Worm (Caenorhabditis elegans) whole organism, L2 larva: ENCODE data around the gene cut-6.

ENCODE experiments used
- C34F6.9 ChIP-seq: fragments of 150-350 bp; optimal IDR thresholded peaks from 2 replicates; lab custom pipeline; 2014; ENCODE audit warnings: missing biosample characterization, missing genetic modification characterization
- Y55F3AM.14 ChIP-seq: fragments of 200-800 bp; sonication (Bioruptor generic); optimal IDR thresholded peaks from 2 replicates; lab custom pipeline; 2018; ENCODE audit warnings: mild to moderate bottlenecking, missing genetic modification characterization, missing compliant biosample characterization
- ZK546.5 ChIP-seq: sonication (generic microtip); optimal IDR thresholded peaks from 2 replicates; lab custom pipeline; 2017; ENCODE audit warnings: missing biosample characterization, missing genetic modification characterization
- alr-1 ChIP-seq: fragments of 150-350 bp; optimal IDR thresholded peaks from 2 replicates; lab custom pipeline; 2014; ENCODE audit warnings: missing biosample characterization, missing genetic modification characterization
- blmp-1 ChIP-seq: sonication (generic microtip); optimal IDR thresholded peaks from 2 replicates; lab custom pipeline; 2017; ENCODE audit warnings: missing genetic modification characterization, mild to moderate bottlenecking, missing compliant biosample characterization, antibody characterized with exemption, moderate library complexity; ENCODE audit not compliant: insufficient read depth
- ceh-16 ChIP-seq: fragments of 150-350 bp; optimal IDR thresholded peaks from 2 replicates; lab custom pipeline; 2014; ENCODE audit warnings: missing biosample characterization, missing genetic modification characterization
- ceh-82 ChIP-seq: fragments of 150-350 bp; optimal IDR thresholded peaks from 2 replicates; lab custom pipeline; 2014; ENCODE audit warnings: missing biosample characterization, missing genetic modification characterization
- crh-2 ChIP-seq: sonication (generic microtip); optimal IDR thresholded peaks from 2 replicates; lab custom pipeline; 2017; ENCODE audit warnings: missing biosample characterization, missing genetic modification characterization
- egl-27 ChIP-seq: sonication (generic microtip); optimal IDR thresholded peaks from 3 replicates; lab custom pipeline; 2017; ENCODE audit warnings: missing biosample characterization, missing genetic modification reagents, missing genetic modification characterization
- fos-1 ChIP-seq: fragments of 150-350 bp; optimal IDR thresholded peaks from 2 replicates; lab custom pipeline; 2014; ENCODE audit warnings: missing biosample characterization, missing genetic modification characterization
- gmeb-1 ChIP-seq: fragments of 150-350 bp; optimal IDR thresholded peaks from 2 replicates; lab custom pipeline; 2014; ENCODE audit warnings: missing biosample characterization, missing genetic modification characterization
- lin-11 ChIP-seq: fragments of 150-350 bp; sonication (generic microtip); optimal IDR thresholded peaks from 2 replicates; lab custom pipeline; 2014; ENCODE audit warnings: missing biosample characterization, missing genetic modification characterization, inconsistent platforms, mixed read lengths
- mab-5 ChIP-seq: fragments of 150-350 bp; optimal IDR thresholded peaks from 2 replicates; lab custom pipeline; 2014; ENCODE audit warnings: missing biosample characterization, missing genetic modification characterization
- mbf-1 ChIP-seq: sonication (generic microtip); optimal IDR thresholded peaks from 2 replicates; lab custom pipeline; 2017; ENCODE audit warnings: missing biosample characterization, missing genetic modification characterization
- mdl-1 ChIP-seq, 2 experiments: fragments of 150-350 bp in 1 of 2; sonication (generic microtip) in 1 of 2; optimal IDR thresholded peaks; 2 replicates each; lab custom pipeline; 2017; ENCODE audit warnings: missing biosample characterization in 2 of 2, missing genetic modification characterization in 2 of 2
- nhr-10 ChIP-seq: sonication (generic microtip); optimal IDR thresholded peaks from 2 replicates; lab custom pipeline; 2017; ENCODE audit warnings: missing biosample characterization, missing genetic modification characterization
- nhr-11 ChIP-seq: fragments of 150-350 bp; optimal IDR thresholded peaks from 2 replicates; lab custom pipeline; 2014; ENCODE audit warnings: missing biosample characterization, missing genetic modification characterization
- nhr-129 ChIP-seq: fragments of 150-350 bp; optimal IDR thresholded peaks from 2 replicates; lab custom pipeline; 2014; ENCODE audit warnings: missing biosample characterization, missing genetic modification characterization
- nhr-21 ChIP-seq: fragments of 150-350 bp; optimal IDR thresholded peaks from 2 replicates; lab custom pipeline; 2014; ENCODE audit warnings: missing biosample characterization, missing genetic modification characterization
- nhr-25 ChIP-seq: fragments of 150-350 bp; sonication (generic microtip); optimal IDR thresholded peaks from 3 replicates; lab custom pipeline; 2014; ENCODE audit warnings: missing biosample characterization, missing genetic modification characterization
- sem-4 ChIP-seq: fragments of 150-350 bp; optimal IDR thresholded peaks from 2 replicates; lab custom pipeline; 2014; ENCODE audit warnings: missing biosample characterization, missing genetic modification reagents, missing genetic modification characterization
- skn-1 ChIP-seq: sonication (generic microtip); optimal IDR thresholded peaks from 2 replicates; lab custom pipeline; 2017; ENCODE audit warnings: missing biosample characterization, missing genetic modification characterization
- sma-3 ChIP-seq: sonication (generic microtip); optimal IDR thresholded peaks from 2 replicates; lab custom pipeline; 2016; ENCODE audit warnings: missing genetic modification reagents, missing genetic modification characterization, missing compliant biosample characterization
- sma-9 ChIP-seq, 2 experiments: fragments of 150-350 bp in 1 of 2; sonication (generic microtip) in 1 of 2; optimal IDR thresholded peaks; 2 replicates each; lab custom pipeline; 2014 to 2016; ENCODE audit warnings: missing genetic modification characterization in 2 of 2, mild to moderate bottlenecking in 1 of 2, missing biosample characterization in 1 of 2, missing compliant biosample characterization in 1 of 2, missing genetic modification reagents in 1 of 2, moderate library complexity in 1 of 2
- snpc-4 ChIP-seq: fragments of 150-350 bp; optimal IDR thresholded peaks from 2 replicates; lab custom pipeline; 2014; ENCODE audit warnings: missing biosample characterization, missing genetic modification characterization
- unc-39 ChIP-seq: fragments of 150-350 bp; optimal IDR thresholded peaks from 2 replicates; lab custom pipeline; 2014; ENCODE audit warnings: missing biosample characterization, missing genetic modification characterization
- unc-55 ChIP-seq: fragments of 150-350 bp; sonication (generic microtip); optimal IDR thresholded peaks from 3 replicates; lab custom pipeline; 2014; ENCODE audit warnings: missing biosample characterization, missing genetic modification reagents, missing genetic modification characterization
- unc-62 ChIP-seq: fragments of 150-350 bp; optimal IDR thresholded peaks from 2 replicates; lab custom pipeline; 2014; ENCODE audit warnings: missing biosample characterization, missing genetic modification reagents, missing genetic modification characterization
- zag-1 ChIP-seq: fragments of 150-350 bp; optimal IDR thresholded peaks from 2 replicates; lab custom pipeline; 2014; ENCODE audit warnings: missing biosample characterization, missing genetic modification characterization
- ztf-1 ChIP-seq: fragments of 200-800 bp; sonication (Bioruptor generic); conservative IDR thresholded peaks from 2 replicates; pipeline ENCODE4 v1.3.6; 2022; ENCODE audit warnings: missing genetic modification characterization, missing compliant biosample characterization
- ztf-11 ChIP-seq: sonication (generic microtip); optimal IDR thresholded peaks from 2 replicates; lab custom pipeline; 2017; ENCODE audit warnings: missing biosample characterization, missing genetic modification characterization

The cut-6 gene

ce11 chrIII:10906325-10906724 lies 4.9 kb upstream of the cut-6 start:
- TF ChIP-seq sma-3 (GFP tag; lab: Kevin White, UChicago) = no peak
- TF ChIP-seq nhr-129 (tag; lab: Kevin White, UChicago) = peak; percentile 5
- TF ChIP-seq C34F6.9 (tag; lab: Kevin White, UChicago) = peak; percentile 18
- peak; percentile 54 for TF ChIP-seq nhr-25 (tag; lab: Kevin White, UChicago)
- peak; percentile 22 for TF ChIP-seq unc-55

ce11 chrIII:10907678-10908217 lies 3.5 kb upstream of the cut-6 start:
- TF ChIP-seq unc-55 = no peak
- peak; percentile 83 for TF ChIP-seq gmeb-1 (tag; lab: Kevin White, UChicago)
- peak; percentile 93 for TF ChIP-seq nhr-25 (tag; lab: Kevin White, UChicago)
- TF ChIP-seq snpc-4 = no peak
- no peak for TF ChIP-seq nhr-10
- no peak for TF ChIP-seq nhr-11 (tag; lab: Kevin White, UChicago)
- peak; percentile 62 for TF ChIP-seq mab-5
- TF ChIP-seq sma-9 (GFP tag; optimal IDR thresholded peaks at IDR 0.05; lab: Kevin White, UChicago) = no peak
- TF ChIP-seq sma-9 (tag; optimal IDR thresholded peaks at IDR 0.05; lab: Kevin White, UChicago) = no peak
- TF ChIP-seq fos-1 (tag; lab: Kevin White, UChicago) = no peak
- TF ChIP-seq skn-1 (tag; lab: Kevin White, UChicago) = no peak
- no peak for TF ChIP-seq blmp-1 (tag; lab: Kevin White, UChicago)
- TF ChIP-seq zag-1 (tag; lab: Kevin White, UChicago) = no peak

ce11 chrIII:10908543-10908942 lies 2.7 kb upstream of the cut-6 start:
- TF ChIP-seq gmeb-1 (tag; lab: Kevin White, UChicago) (peak; percentile 43), nhr-25 (tag; lab: Kevin White, UChicago) (peak; percentile 95), sem-4 (tag; lab: Kevin White, UChicago) (no peak)

ce11 chrIII:10909166-10909565 lies 2.1 kb upstream of the cut-6 start:
- no peak for TF ChIP-seq sem-4 (tag; lab: Kevin White, UChicago)
- no peak for TF ChIP-seq nhr-21 (tag; lab: Kevin White, UChicago)
- no peak for TF ChIP-seq unc-62 (GFP tag; lab: Kevin White, UChicago)
- TF ChIP-seq nhr-25 (tag; lab: Kevin White, UChicago) = no peak
- no peak for TF ChIP-seq unc-55
- no peak for TF ChIP-seq ztf-1
- no peak for TF ChIP-seq fos-1 (tag; lab: Kevin White, UChicago)
- no peak for TF ChIP-seq mbf-1 (tag; lab: Kevin White, UChicago)
- TF ChIP-seq unc-39 (tag; lab: Kevin White, UChicago) = no peak
- TF ChIP-seq crh-2 = no peak
- no peak for TF ChIP-seq nhr-129 (tag; lab: Kevin White, UChicago)
- TF ChIP-seq ZK546.5 = no peak
- no peak for TF ChIP-seq alr-1 (tag; lab: Kevin White, UChicago)
- TF ChIP-seq lin-11 (tag; lab: Kevin White, UChicago) = no peak
- TF ChIP-seq ceh-82 = no peak
- no peak for TF ChIP-seq ztf-11
- TF ChIP-seq, all 48 proteins: peak for 0

- TF ChIP-seq ztf-11 = no peak
- TF ChIP-seq mab-5 = no peak
- no peak for TF ChIP-seq gmeb-1 (tag; lab: Kevin White, UChicago)
- TF ChIP-seq skn-1 (tag; lab: Kevin White, UChicago) = no peak
- TF ChIP-seq nhr-129 (tag; lab: Kevin White, UChicago) = no peak
Measured at ce11 chrIII:10914971-10915370, 3.7 kb downstream of the cut-6 start.

ce11 chrIII:10920044-10920443 lies 8.8 kb downstream of the cut-6 start, which contains the start of gene vab-7:
vab-7 (plus strand) TSS chrIII:10920344.
- TF ChIP-seq mdl-1 (tag; optimal IDR thresholded peaks at IDR 0.05; lab: Kevin White, UChicago) (no peak), sma-3 (GFP tag; lab: Kevin White, UChicago) (no peak), Y55F3AM.14 (GFP tag; lab: Kevin White, UChicago) (no peak), egl-27 (tag; lab: Kevin White, UChicago) (no peak), ceh-16 (tag; lab: Kevin White, UChicago) (no peak)
